Fruit fly (Drosophila melanogaster): ENCODE measurements around the gene LPCAT.

The LPCAT gene

dm6 chrX:9579918-9580521 lies at the start of gene LPCAT:
Gene LPCAT (minus strand): TSS chrX:9579987.
- peak; percentile 53 for TF ChIP-seq CG17801 (GFP tag; optimal IDR thresholded peaks at IDR 0.05; ENCODE audit: partially characterized antibody)

DNA sequence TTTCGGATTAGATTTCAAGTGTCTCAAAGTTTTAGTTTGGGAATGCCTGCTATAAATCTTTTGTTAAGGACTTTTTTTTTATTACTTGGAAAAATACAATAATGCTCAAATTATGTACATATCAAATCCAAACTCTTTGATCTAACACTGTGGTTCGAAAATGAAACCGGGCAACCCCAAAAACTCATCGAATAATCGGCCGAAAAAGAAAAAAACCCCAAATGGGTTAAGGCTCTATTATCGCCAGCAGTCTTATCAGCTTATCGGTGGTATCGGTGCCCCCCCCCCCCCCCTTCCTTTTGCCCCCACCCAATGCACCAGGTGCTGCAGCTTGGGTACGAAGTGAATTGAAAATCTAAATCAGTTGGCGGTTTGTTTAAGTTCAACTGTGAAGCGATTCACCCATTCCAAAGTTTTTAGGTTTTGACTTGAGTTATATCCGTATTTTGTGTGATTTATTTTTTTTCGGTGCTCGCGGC lies 37.9 kb upstream of the LPCAT start:
- no peak for TF ChIP-seq CG17801 (GFP tag; optimal IDR thresholded peaks at IDR 0.05; ENCODE audit: partially characterized antibody)

DNA sequence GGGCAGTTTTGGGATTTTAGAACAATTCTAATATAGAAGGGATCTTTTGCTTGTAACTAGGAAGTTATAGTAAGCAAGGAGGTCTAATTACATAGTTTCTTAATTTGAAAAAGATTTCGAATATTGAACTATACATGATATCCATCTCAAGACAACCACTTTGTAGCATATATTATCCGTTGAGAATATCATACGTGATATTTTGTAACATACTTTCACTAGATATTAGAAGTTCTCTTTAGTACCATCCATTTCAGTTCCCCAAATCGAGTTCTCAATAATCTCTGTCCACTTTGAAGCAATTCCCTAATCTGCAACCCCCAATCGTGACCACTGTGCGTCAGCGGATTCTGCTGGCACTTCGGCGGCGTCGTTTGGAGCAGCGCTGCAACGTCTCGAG lies 35.7 kb upstream of the LPCAT start:
- peak; percentile 46 for TF ChIP-seq CG17801 (GFP tag; optimal IDR thresholded peaks at IDR 0.05; ENCODE audit: partially characterized antibody)

dm6 chrX:9608727-9609419 lies 29.1 kb upstream of the LPCAT start, which contains the start of the genes LysRS and Hecw:
Gene LysRS (minus strand): TSS chrX:9608884.
Gene Hecw (plus strand): TSS chrX:9608946.
- peak; percentile 10 for TF ChIP-seq CG17801 (GFP tag; optimal IDR thresholded peaks at IDR 0.05; ENCODE audit: partially characterized antibody)

DNA sequence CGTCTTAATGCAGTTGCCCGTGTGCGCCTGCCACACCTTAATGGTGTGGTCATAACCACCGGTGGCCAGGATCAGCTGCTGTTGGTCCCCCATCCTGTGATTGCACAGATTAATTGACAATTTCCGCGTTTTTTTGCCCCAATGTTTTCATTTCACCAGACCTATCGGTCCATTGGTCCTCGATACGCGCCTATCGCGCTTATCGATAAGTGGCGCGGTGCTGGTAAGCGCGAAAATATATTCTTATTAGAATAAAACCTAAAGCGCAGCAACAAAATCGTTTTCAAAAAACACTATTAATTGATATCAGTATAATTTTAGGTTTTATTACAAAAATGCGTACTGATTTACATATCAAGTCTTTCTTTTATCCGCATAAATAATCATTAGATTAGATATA lies 26.0 kb upstream of the LPCAT start, which contains the start of gene Lst8:
Lst8 (minus strand) TSS at position 187 of the 400 bp plus-strand sequence.
- TF ChIP-seq CG17801 (GFP tag; optimal IDR thresholded peaks at IDR 0.05; ENCODE audit: partially characterized antibody) = peak; percentile 51

DNA sequence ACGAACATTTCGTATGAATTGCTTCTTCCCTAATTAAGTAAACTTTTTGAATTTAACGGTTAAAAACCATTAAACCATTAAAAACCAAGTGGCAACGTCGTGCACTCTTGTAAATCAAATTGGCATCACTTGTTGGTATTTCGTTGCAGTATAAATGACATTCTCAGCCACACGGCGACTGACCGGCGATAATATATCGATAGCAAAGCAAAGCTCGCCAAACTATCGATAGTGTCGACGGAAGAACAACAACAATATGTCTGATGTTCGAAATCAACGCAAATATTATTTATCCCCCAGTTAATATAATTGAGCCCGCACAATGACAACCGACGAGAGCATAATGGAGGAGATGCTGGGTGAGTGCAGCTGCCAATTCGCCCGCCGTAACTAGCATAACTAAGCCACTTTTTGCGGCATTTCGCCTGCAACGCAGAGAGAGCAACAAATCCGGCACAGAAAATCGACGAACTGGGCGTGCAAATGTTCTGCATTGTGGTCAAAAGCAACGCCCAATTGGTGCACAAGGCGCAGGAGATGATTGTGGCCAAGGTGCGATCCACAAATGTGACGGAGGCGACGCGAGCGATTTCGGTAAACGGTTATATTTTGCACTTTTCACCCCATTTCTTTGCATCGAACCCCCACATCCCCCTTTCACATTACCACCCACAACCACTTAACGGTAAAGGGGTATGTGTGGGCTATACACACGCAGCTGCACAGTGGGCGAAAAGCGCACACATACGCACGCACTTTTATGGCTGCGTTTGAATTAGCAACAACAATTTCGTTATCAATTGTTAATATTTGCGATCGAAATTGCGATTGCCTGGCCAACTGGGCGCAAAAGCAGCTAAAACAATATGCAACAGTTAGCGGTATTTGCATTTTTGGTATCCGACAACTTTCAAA lies 21.3 kb upstream of the LPCAT start, which contains the start of gene Gga:
Gga (plus strand) TSS at position 213 of the 915 bp plus-strand sequence.
- peak; percentile 50 for TF ChIP-seq CG17801 (GFP tag; optimal IDR thresholded peaks at IDR 0.05; ENCODE audit: partially characterized antibody)

dm6 chrX:9600083-9600817 lies 20.5 kb upstream of the LPCAT start:
- TF ChIP-seq CG17801 (GFP tag; optimal IDR thresholded peaks at IDR 0.05; ENCODE audit: partially characterized antibody) = no peak

- TF ChIP-seq CG17801 (GFP tag; optimal IDR thresholded peaks at IDR 0.05; ENCODE audit: partially characterized antibody) = no peak
Measured at dm6 chrX:9599158-9600082, 19.6 kb upstream of the LPCAT start.

dm6 chrX:9598106-9598505 lies 18.3 kb upstream of the LPCAT start:
- TF ChIP-seq CG17801 (GFP tag; optimal IDR thresholded peaks at IDR 0.05; ENCODE audit: partially characterized antibody) = no peak

DNA sequence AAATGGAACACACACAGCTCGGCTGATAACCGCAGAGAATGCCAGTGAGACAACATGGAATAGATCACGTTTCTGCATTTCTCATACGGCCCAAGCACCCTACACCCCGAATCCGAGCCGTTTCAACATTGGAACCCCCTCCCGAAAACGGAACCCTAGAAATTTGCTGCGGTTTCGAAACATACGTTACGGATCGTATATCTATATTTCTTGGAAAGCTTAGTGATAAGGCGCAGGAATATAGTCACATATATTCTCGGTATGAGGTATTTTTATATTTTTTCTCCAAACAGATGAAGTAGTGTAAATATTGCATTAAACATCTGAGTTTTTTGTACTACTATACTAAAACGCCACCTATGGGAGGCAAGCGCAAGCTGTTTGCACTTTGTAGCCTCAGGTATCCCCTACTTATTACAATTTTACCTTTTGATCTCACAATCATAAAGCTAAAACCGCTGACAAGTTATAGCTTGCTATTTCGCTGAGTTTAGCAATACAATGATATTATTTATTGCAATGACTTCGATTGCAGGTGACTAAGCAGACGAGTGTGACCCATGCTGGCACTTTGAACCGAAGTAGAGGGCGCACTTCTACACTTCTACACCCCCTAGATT lies 15.6 kb upstream of the LPCAT start:
- TF ChIP-seq CG17801 (GFP tag; optimal IDR thresholded peaks at IDR 0.05; ENCODE audit: partially characterized antibody) = no peak

- TF ChIP-seq CG17801 (GFP tag; optimal IDR thresholded peaks at IDR 0.05; ENCODE audit: partially characterized antibody) = no peak
Measured at dm6 chrX:9594446-9594845, 14.7 kb upstream of the LPCAT start.

dm6 chrX:9590592-9590991 lies 10.8 kb upstream of the LPCAT start:
- no peak for TF ChIP-seq CG17801 (GFP tag; optimal IDR thresholded peaks at IDR 0.05; ENCODE audit: partially characterized antibody)

- peak; percentile 94 for TF ChIP-seq CG17801 (GFP tag; optimal IDR thresholded peaks at IDR 0.05; ENCODE audit: partially characterized antibody)
Measured at dm6 chrX:9589928-9590327, 10.1 kb upstream of the LPCAT start.
